Worm (Caenorhabditis elegans) whole organism, midembryonic: Measurements from ENCODE around the gene K09C4.7.

Experiments
- T22C8.4 ChIP-seq: fragments of 200-800 bp; sonication (Bioruptor generic); IDR thresholded peaks from 2 replicates; pipeline ENCODE4 v1.3.6; 2022; ENCODE audit warnings: missing genetic modification characterization, missing compliant biosample characterization
- cog-1 ChIP-seq: sonication (generic microtip); optimal IDR thresholded peaks from 2 replicates; lab custom pipeline; 2016; ENCODE audit warnings: missing genetic modification characterization, missing compliant biosample characterization
- flt-1 ChIP-seq: fragments of 200-800 bp; sonication (Bioruptor generic); IDR thresholded peaks from 2 replicates; pipeline ENCODE4 v1.3.6; 2022; ENCODE audit warnings: missing genetic modification characterization, missing compliant biosample characterization
- med-1 ChIP-seq: sonication (generic microtip); optimal IDR thresholded peaks from 2 replicates; lab custom pipeline; 2017; ENCODE audit warnings: missing genetic modification characterization, mild to moderate bottlenecking, missing compliant biosample characterization, antibody characterized with exemption, missing genetic modification reagents; ENCODE audit not compliant: insufficient read depth
- tab-1 ChIP-seq: fragments of 200-800 bp; sonication (Bioruptor generic); IDR thresholded peaks from 2 replicates; pipeline ENCODE4 v1.3.6; 2022; ENCODE audit warnings: missing genetic modification characterization, missing compliant biosample characterization
- ztf-29 ChIP-seq: fragments of 200-800 bp; sonication (Bioruptor generic); IDR thresholded peaks from 2 replicates; pipeline ENCODE4 v1.3.6; 2022; ENCODE audit warnings: missing genetic modification reagents, missing genetic modification characterization, missing compliant biosample characterization

ce11 chrX:3310702-3311101, 38.0 kb downstream of the K09C4.7 start:
- no peak for TF ChIP-seq cog-1 (tag; lab: Kevin White, UChicago)
- TF ChIP-seq flt-1 (GFP tag; lab: Robert Waterston, UW) = no peak
- no peak for TF ChIP-seq T22C8.4 (GFP tag; lab: Robert Waterston, UW)
- no peak for TF ChIP-seq med-1 (GFP tag; lab: Kevin White, UChicago)
- TF ChIP-seq tab-1 (GFP tag; lab: Robert Waterston, UW) = no peak
- TF ChIP-seq ztf-29 (GFP tag; lab: Robert Waterston, UW) = no peak
